Worm (Caenorhabditis elegans) whole organism, L3 larva: ENCODE data around the gene srh-236.

Experiments used
- ama-1 ChIP-seq: fragments of 150-350 bp; optimal IDR thresholded peaks from 2 replicates; lab custom pipeline; 2018
- egl-27 ChIP-seq: sonication (generic microtip); optimal IDR thresholded peaks from 4 replicates; lab custom pipeline; 2017; ENCODE audit warnings: missing biosample characterization, missing genetic modification reagents, missing genetic modification characterization
- fos-1 ChIP-seq: fragments of 150-350 bp; optimal IDR thresholded peaks from 2 replicates; lab custom pipeline; 2014; ENCODE audit warnings: missing biosample characterization, missing genetic modification characterization
- lsy-12 ChIP-seq: sonication (generic microtip); optimal IDR thresholded peaks from 2 replicates; lab custom pipeline; 2016; ENCODE audit warnings: mild to moderate bottlenecking, missing genetic modification characterization, missing compliant biosample characterization
- nhr-237 ChIP-seq: fragments of 150-350 bp; optimal IDR thresholded peaks from 2 replicates; lab custom pipeline; 2014; ENCODE audit warnings: missing biosample characterization, missing genetic modification characterization
- nhr-77 ChIP-seq: fragments of 150-350 bp; optimal IDR thresholded peaks from 2 replicates; lab custom pipeline; 2014; ENCODE audit warnings: missing biosample characterization, missing genetic modification characterization
- unc-39 ChIP-seq: sonication (generic microtip); optimal IDR thresholded peaks from 4 replicates; lab custom pipeline; 2017; ENCODE audit warnings: missing biosample characterization, missing genetic modification characterization
- unc-62 ChIP-seq: fragments of 150-350 bp; sonication (generic microtip); optimal IDR thresholded peaks from 4 replicates; lab custom pipeline; 2014; ENCODE audit warnings: missing biosample characterization, missing genetic modification reagents, missing genetic modification characterization
- zag-1 ChIP-seq: fragments of 150-350 bp; optimal IDR thresholded peaks from 2 replicates; lab custom pipeline; 2014; ENCODE audit warnings: missing biosample characterization, missing genetic modification characterization

DNA sequence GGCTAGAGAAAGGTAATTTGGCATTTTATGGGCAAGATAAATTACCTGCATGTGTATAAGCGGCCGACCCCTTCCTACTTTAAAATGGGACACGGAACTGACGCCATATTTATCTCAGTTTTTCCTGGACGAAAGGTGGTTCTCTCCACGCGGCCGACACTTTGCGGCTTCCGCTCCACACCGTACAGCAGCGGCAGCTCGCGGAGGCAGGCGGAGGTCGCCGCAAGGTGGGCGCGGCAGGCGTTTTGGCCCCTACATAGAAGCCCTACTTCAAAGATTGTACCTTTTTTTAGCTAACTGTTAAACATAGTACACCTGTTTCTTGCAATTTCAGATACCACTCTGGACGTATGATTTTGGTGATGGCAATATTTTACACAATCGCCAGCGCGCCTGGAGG, 5.4 kb downstream of the srh-236 start:
- TF ChIP-seq nhr-77 (no peak), egl-27 (tag; lab: Kevin White, UChicago) (no peak), lsy-12 (no peak), ama-1 (lab: Kevin White, UChicago) (no peak), unc-39 (no peak), fos-1 (tag; lab: Kevin White, UChicago) (no peak), unc-62 (GFP tag; lab: Kevin White, UChicago) (no peak), nhr-237 (no peak), zag-1 (tag; lab: Kevin White, UChicago) (no peak)
